Fruit fly (Drosophila melanogaster) whole organism, embryonic: Measurements from ENCODE around the gene ast.

Source experiments
- Bdp1 ChIP-seq: fragments of 200-800 bp; sonication (Bioruptor generic); optimal IDR thresholded peaks from 3 replicates; lab custom pipeline; 2016; ENCODE audit warnings: missing biosample characterization, missing genetic modification characterization
- C15 ChIP-seq: fragments of 200-800 bp; sonication (Bioruptor generic); IDR thresholded peaks from 3 replicates; pipeline ENCODE4 v1.3.6; 2022; ENCODE audit warnings: missing biosample characterization, missing genetic modification characterization
- CG10147 ChIP-seq: fragments of 200-800 bp; sonication (Bioruptor generic); optimal IDR thresholded peaks from 2 replicates; lab custom pipeline; 2019; ENCODE audit warnings: missing biosample characterization, mild to moderate bottlenecking, missing genetic modification characterization, moderate library complexity
- CG10959 ChIP-seq: fragments of 200-800 bp; sonication (Bioruptor generic); IDR thresholded peaks from 2 replicates; pipeline ENCODE4 v1.3.6; 2022; ENCODE audit warnings: missing biosample characterization, missing genetic modification characterization
- CG10979 ChIP-seq: fragments of 200-800 bp; sonication (Bioruptor generic); optimal IDR thresholded peaks from 2 replicates; lab custom pipeline; 2018; ENCODE audit warnings: missing biosample characterization, mild to moderate bottlenecking, missing genetic modification characterization, moderate library complexity
- CG11247 ChIP-seq: fragments of 200-800 bp; sonication (Bioruptor generic); IDR thresholded peaks from 2 replicates; pipeline ENCODE4 v1.3.6; 2022; ENCODE audit warnings: missing biosample characterization, missing genetic modification characterization
- CG12236 ChIP-seq: fragments of 200-800 bp; sonication (Bioruptor generic); optimal IDR thresholded peaks from 2 replicates; lab custom pipeline; 2016; ENCODE audit warnings: missing biosample characterization, missing genetic modification characterization
- CG14667 ChIP-seq: fragments of 200-800 bp; sonication (Bioruptor generic); IDR thresholded peaks from 2 replicates; pipeline ENCODE4 v1.3.6; 2022; ENCODE audit warnings: missing biosample characterization, missing genetic modification characterization
- CG15073 ChIP-seq: fragments of 200-800 bp; sonication (Bioruptor generic); optimal IDR thresholded peaks from 2 replicates; lab custom pipeline; 2016; ENCODE audit warnings: missing biosample characterization, missing genetic modification characterization
- CG16813 ChIP-seq: fragments of 200-800 bp; sonication (Bioruptor generic); IDR thresholded peaks from 3 replicates; pipeline ENCODE4 v1.3.6; 2022; ENCODE audit warnings: missing biosample characterization, missing genetic modification characterization; ENCODE audit not compliant: partially characterized antibody
- CG1792 ChIP-seq: fragments of 200-800 bp; sonication (Bioruptor generic); optimal IDR thresholded peaks from 2 replicates; lab custom pipeline; 2016; ENCODE audit warnings: missing biosample characterization, missing genetic modification characterization
- CG18599 ChIP-seq: fragments of 200-800 bp; sonication (Bioruptor generic); optimal IDR thresholded peaks from 3 replicates; lab custom pipeline; 2017; ENCODE audit warnings: missing biosample characterization, missing genetic modification characterization, mild to moderate bottlenecking, moderate library complexity, missing genetic modification reagents
- CG2120 ChIP-seq: fragments of 200-800 bp; sonication (Bioruptor generic); optimal IDR thresholded peaks from 3 replicates; lab custom pipeline; 2016; ENCODE audit warnings: missing biosample characterization, missing genetic modification characterization
- CG32532 ChIP-seq: fragments of 200-800 bp; sonication (Bioruptor generic); IDR thresholded peaks from 2 replicates; pipeline ENCODE4 v1.3.6; 2022; ENCODE audit warnings: missing biosample characterization, missing genetic modification characterization
- CG32767 ChIP-seq: fragments of 200-800 bp; sonication (Bioruptor generic); IDR thresholded peaks from 2 replicates; pipeline ENCODE4 v1.3.6; 2022; ENCODE audit warnings: missing biosample characterization, missing genetic modification characterization
- CG34376 ChIP-seq: fragments of 200-800 bp; sonication (Bioruptor generic); optimal IDR thresholded peaks from 2 replicates; lab custom pipeline; 2018; ENCODE audit warnings: missing biosample characterization, mild to moderate bottlenecking, missing genetic modification characterization
- CG4820 ChIP-seq: fragments of 200-800 bp; sonication (Bioruptor generic); optimal IDR thresholded peaks from 3 replicates; lab custom pipeline; 2016; ENCODE audit warnings: missing biosample characterization, missing genetic modification characterization
- CG5953 ChIP-seq: fragments of 200-800 bp; sonication (Bioruptor generic); IDR thresholded peaks from 2 replicates; pipeline ENCODE4 v1.3.6; 2022; ENCODE audit warnings: missing biosample characterization, missing genetic modification characterization
- CG6654 ChIP-seq: fragments of 200-800 bp; sonication (Bioruptor generic); optimal IDR thresholded peaks from 2 replicates; lab custom pipeline; 2017; ENCODE audit warnings: missing biosample characterization, mild to moderate bottlenecking, missing genetic modification characterization
- CG7556 ChIP-seq: fragments of 200-800 bp; sonication (Bioruptor generic); optimal IDR thresholded peaks from 2 replicates; lab custom pipeline; 2017; ENCODE audit warnings: missing biosample characterization, mild to moderate bottlenecking, missing genetic modification characterization
- CG7963 ChIP-seq: fragments of 200-800 bp; sonication (Bioruptor generic); IDR thresholded peaks from 3 replicates; pipeline ENCODE4 v1.3.6; 2022; ENCODE audit warnings: missing biosample characterization, missing genetic modification characterization; ENCODE audit not compliant: partially characterized antibody
- CG9817 ChIP-seq: fragments of 200-800 bp; sonication (Bioruptor generic); optimal IDR thresholded peaks from 2 replicates; lab custom pipeline; 2018; ENCODE audit warnings: missing biosample characterization, mild to moderate bottlenecking, missing genetic modification characterization, moderate library complexity
- CTCF ChIP-seq: fragments of 200-800 bp; sonication (Bioruptor generic); optimal IDR thresholded peaks from 2 replicates; lab custom pipeline; 2017; ENCODE audit warnings: missing biosample characterization, mild to moderate bottlenecking, missing genetic modification characterization, moderate library complexity
- Chrac-16 ChIP-seq: fragments of 200-800 bp; sonication (Bioruptor generic); optimal IDR thresholded peaks from 3 replicates; lab custom pipeline; 2016; ENCODE audit warnings: missing biosample characterization, missing genetic modification characterization
- Dbx ChIP-seq: fragments of 200-800 bp; sonication (Bioruptor generic); IDR thresholded peaks from 3 replicates; pipeline ENCODE4 v1.3.6; 2022; ENCODE audit warnings: missing biosample characterization, missing genetic modification characterization
- Dfd ChIP-seq, 2 experiments: fragments of >200 bp; optimal IDR thresholded peaks; 2 replicates each; lab custom pipeline; 2017; ENCODE audit warnings: missing biosample characterization in 2 of 2, missing genetic modification characterization in 2 of 2
- ERR ChIP-seq: fragments of 200-800 bp; sonication (Bioruptor generic); optimal IDR thresholded peaks from 2 replicates; lab custom pipeline; 2016; ENCODE audit warnings: missing biosample characterization, missing genetic modification characterization
- Gug ChIP-seq: fragments of 200-800 bp; sonication (Bioruptor generic); IDR thresholded peaks from 4 replicates; pipeline ENCODE4 v1.3.6; 2022; ENCODE audit warnings: missing biosample characterization, missing genetic modification characterization
- H2.0 ChIP-seq: fragments of 200-800 bp; sonication (Bioruptor generic); IDR thresholded peaks from 2 replicates; pipeline ENCODE4 v1.3.6; 2022; ENCODE audit warnings: missing biosample characterization, missing genetic modification characterization
- Hr51 ChIP-seq, 2 experiments: fragments of 200-800 bp; sonication (Bioruptor generic); optimal IDR thresholded peaks; 2 replicates in 1 of 2; 3 replicates in 1 of 2; lab custom pipeline; 2016 to 2018; ENCODE audit warnings: missing biosample characterization in 2 of 2, missing genetic modification characterization in 2 of 2, mild to moderate bottlenecking in 1 of 2, moderate library complexity in 1 of 2
- Myb ChIP-seq: fragments of 200-800 bp; sonication (Bioruptor generic); optimal IDR thresholded peaks from 2 replicates; lab custom pipeline; 2016; ENCODE audit warnings: missing biosample characterization, missing genetic modification characterization
- Pdp1 ChIP-seq, 2 experiments: fragments of 200-800 bp; sonication (Bioruptor generic); optimal IDR thresholded peaks; 3 replicates each; lab custom pipeline; 2016; ENCODE audit warnings: missing biosample characterization in 2 of 2, missing genetic modification characterization in 2 of 2, mild to moderate bottlenecking in 1 of 2, moderate library complexity in 1 of 2
- Sox100B ChIP-seq: fragments of 200-800 bp; sonication (Bioruptor generic); optimal IDR thresholded peaks from 3 replicates; lab custom pipeline; 2018; ENCODE audit warnings: missing biosample characterization, mild to moderate bottlenecking, missing genetic modification characterization
- Taf1 ChIP-seq: fragments of 200-800 bp; sonication (Bioruptor generic); IDR thresholded peaks from 2 replicates; pipeline ENCODE4 v1.3.6; 2022; ENCODE audit warnings: missing biosample characterization, missing genetic modification characterization
- abd-A ChIP-seq: fragments of 200-800 bp; sonication (Bioruptor generic); optimal IDR thresholded peaks from 3 replicates; lab custom pipeline; 2019; ENCODE audit warnings: missing biosample characterization, mild to moderate bottlenecking, missing genetic modification characterization, moderate library complexity
- aop ChIP-seq: fragments of 200-800 bp; sonication (Bioruptor generic); IDR thresholded peaks from 2 replicates; pipeline ENCODE4 v1.3.6; 2022; ENCODE audit warnings: missing biosample characterization, missing genetic modification characterization
- bbx ChIP-seq: fragments of 200-800 bp; sonication (Bioruptor generic); IDR thresholded peaks from 2 replicates; pipeline ENCODE4 v1.3.6; 2022; ENCODE audit warnings: missing biosample characterization, missing genetic modification characterization; ENCODE audit not compliant: partially characterized antibody
- cas ChIP-seq: fragments of 200-800 bp; sonication (Bioruptor generic); IDR thresholded peaks from 2 replicates; pipeline ENCODE4 v1.3.6; 2022; ENCODE audit warnings: missing biosample characterization, missing genetic modification characterization
- ci ChIP-seq: fragments of 200-800 bp; sonication (Bioruptor generic); IDR thresholded peaks from 3 replicates; pipeline ENCODE4 v1.3.6; 2022; ENCODE audit warnings: missing biosample characterization, missing genetic modification characterization
- crp ChIP-seq, 2 experiments: fragments of 200-800 bp; sonication (Bioruptor generic); optimal IDR thresholded peaks; 2 replicates in 1 of 2; 3 replicates in 1 of 2; lab custom pipeline; 2017; ENCODE audit warnings: missing biosample characterization in 2 of 2, missing genetic modification characterization in 2 of 2, mild to moderate bottlenecking in 1 of 2, moderate library complexity in 1 of 2
- dan ChIP-seq: fragments of 200-800 bp; sonication (Bioruptor generic); IDR thresholded peaks from 2 replicates; pipeline ENCODE4 v1.3.6; 2022; ENCODE audit warnings: missing biosample characterization, missing genetic modification characterization
- esg ChIP-seq: fragments of 200-800 bp; sonication (Bioruptor generic); conservative IDR thresholded peaks from 2 replicates; pipeline ENCODE4 v1.3.6; 2022; ENCODE audit warnings: missing biosample characterization, missing genetic modification characterization
- gsb-n ChIP-seq: fragments of 200-800 bp; sonication (Bioruptor generic); optimal IDR thresholded peaks from 3 replicates; lab custom pipeline; 2018; ENCODE audit warnings: missing biosample characterization, mild to moderate bottlenecking, missing genetic modification characterization
- ken ChIP-seq: fragments of 200-800 bp; sonication (Bioruptor generic); IDR thresholded peaks from 3 replicates; pipeline ENCODE4 v1.3.6; 2022; ENCODE audit warnings: missing biosample characterization, missing genetic modification characterization
- klu ChIP-seq: fragments of 200-800 bp; sonication (Bioruptor generic); IDR thresholded peaks from 2 replicates; pipeline ENCODE4 v1.3.6; 2022; ENCODE audit warnings: missing biosample characterization, missing genetic modification characterization
- kni ChIP-seq: fragments of 200-800 bp; sonication (Bioruptor generic); optimal IDR thresholded peaks from 3 replicates; lab custom pipeline; 2017; ENCODE audit warnings: mild to moderate bottlenecking, missing biosample characterization, missing genetic modification reagents, missing genetic modification characterization
- nmo ChIP-seq: fragments of 200-800 bp; sonication (Bioruptor generic); optimal IDR thresholded peaks from 2 replicates; lab custom pipeline; 2018; ENCODE audit warnings: missing biosample characterization, mild to moderate bottlenecking, missing genetic modification characterization, moderate library complexity
- phol ChIP-seq: fragments of 200-800 bp; sonication (Bioruptor generic); optimal IDR thresholded peaks from 3 replicates; lab custom pipeline; 2018; ENCODE audit warnings: missing biosample characterization, mild to moderate bottlenecking, missing genetic modification characterization, moderate library complexity
- shn ChIP-seq: fragments of 200-800 bp; sonication (Bioruptor generic); optimal IDR thresholded peaks from 3 replicates; lab custom pipeline; 2016; ENCODE audit warnings: missing biosample characterization, missing genetic modification characterization
- stc ChIP-seq: fragments of 200-800 bp; sonication (Bioruptor generic); IDR thresholded peaks from 2 replicates; pipeline ENCODE4 v1.3.6; 2022; ENCODE audit warnings: missing biosample characterization, missing genetic modification characterization
- wor ChIP-seq: fragments of 200-800 bp; sonication (Bioruptor generic); IDR thresholded peaks from 2 replicates; pipeline ENCODE4 v1.3.6; 2022; ENCODE audit warnings: missing biosample characterization, missing genetic modification characterization

Gene ast

DNA sequence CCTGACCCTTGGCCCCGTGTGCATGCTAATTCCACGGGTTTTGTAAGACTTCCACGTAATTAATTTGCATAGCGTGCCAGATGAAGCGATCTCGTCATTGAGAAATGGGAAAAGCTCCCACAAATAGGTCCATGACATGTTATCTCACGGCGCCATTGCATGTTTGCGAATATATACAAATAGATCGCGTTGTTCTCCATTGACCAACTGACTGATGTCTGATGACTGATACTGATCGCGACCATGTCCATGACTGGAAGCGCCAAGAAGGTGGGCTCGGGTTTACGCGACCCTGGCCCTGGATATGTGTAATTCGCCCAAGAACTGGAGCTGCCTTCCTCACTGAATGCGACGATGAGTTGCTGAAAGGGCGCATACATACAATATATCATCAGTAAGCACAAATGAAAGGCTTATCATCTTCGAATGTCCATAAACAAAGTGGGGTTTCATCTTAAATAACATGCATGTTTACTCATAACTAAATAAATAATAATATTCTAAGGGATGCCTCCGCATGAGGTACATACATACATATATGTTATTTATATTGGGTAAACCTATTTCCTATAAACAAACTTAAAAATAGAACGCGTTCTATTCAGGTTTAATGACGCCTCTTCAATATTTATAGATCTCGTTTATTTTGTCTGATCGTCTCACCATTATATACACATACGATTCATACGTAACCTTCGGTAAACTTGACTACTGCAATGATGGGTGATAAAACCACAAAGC lies 45.5 kb downstream of the ast start (continued):
- no peak for TF ChIP-seq Hr51 (GFP tag; optimal IDR thresholded peaks at IDR 0.05; lab: Kevin White, UChicago)
- no peak for TF ChIP-seq wor (GFP tag; lab: Robert Waterston, UW)
- no peak for TF ChIP-seq CG18599 (GFP tag; lab: Kevin White, UChicago)
- no peak for TF ChIP-seq dan
- TF ChIP-seq nmo (GFP tag; lab: Kevin White, UChicago), result peak; percentile 32
- TF ChIP-seq Bdp1 (GFP tag; lab: Kevin White, UChicago), result no peak
- no peak for TF ChIP-seq CG32767 (GFP tag; lab: Robert Waterston, UW)
- no peak for TF ChIP-seq CG6654 (GFP tag; lab: Kevin White, UChicago)
- TF ChIP-seq CG16813 (GFP tag; lab: Robert Waterston, UW), result no peak
- no peak for TF ChIP-seq CG10959 (GFP tag; lab: Robert Waterston, UW)
- TF ChIP-seq CG11247 (GFP tag; lab: Robert Waterston, UW), result no peak
- TF ChIP-seq CG10147 (GFP tag; lab: Kevin White, UChicago), result no peak
- TF ChIP-seq stc, result no peak
- TF ChIP-seq Gug (GFP tag; lab: Robert Waterston, UW), result no peak
- TF ChIP-seq CG9817 (tag; lab: Kevin White, UChicago), result no peak
- TF ChIP-seq klu, result no peak
- no peak for TF ChIP-seq esg
- TF ChIP-seq Sox100B (GFP tag; lab: Kevin White, UChicago), result peak; percentile 57
- peak; percentile 52 for TF ChIP-seq CG10979
- TF ChIP-seq CTCF (GFP tag; lab: Kevin White, UChicago), result no peak
- peak; percentile 22 for TF ChIP-seq abd-A (tag; lab: Kevin White, UChicago)
- peak; percentile 40 for TF ChIP-seq CG4820 (GFP tag; lab: Kevin White, UChicago)
- no peak for TF ChIP-seq CG1792
- no peak for TF ChIP-seq CG5953 (GFP tag; lab: Robert Waterston, UW)
- no peak for TF ChIP-seq CG34376 (GFP tag; lab: Kevin White, UChicago)
- no peak for TF ChIP-seq Myb (GFP tag; lab: Kevin White, UChicago)
- TF ChIP-seq C15 (GFP tag; lab: Robert Waterston, UW), result no peak
- TF ChIP-seq ERR, result no peak
- peak; percentile 48 for TF ChIP-seq kni (GFP tag; lab: Kevin White, UChicago)
- TF ChIP-seq Taf1 (GFP tag; lab: Robert Waterston, UW), result no peak
- TF ChIP-seq CG12236, result no peak
- TF ChIP-seq H2.0 (GFP tag; lab: Robert Waterston, UW), result 0 out of 2 replicates have a peak, but pooled peaks have one; percentile 16
- peak in 1 of 2 experiments; percentile 44 for TF ChIP-seq Pdp1 (GFP tag; optimal IDR thresholded peaks at IDR 0.05; lab: Kevin White, UChicago)
- TF ChIP-seq CG7963 (GFP tag; lab: Robert Waterston, UW), result no peak
- no peak for TF ChIP-seq CG2120
- no peak for TF ChIP-seq shn
- no peak for TF ChIP-seq Chrac-16
- no peak for TF ChIP-seq Dbx (GFP tag; lab: Robert Waterston, UW)
- peak; percentile 82 for TF ChIP-seq gsb-n (tag; lab: Kevin White, UChicago)
- TF ChIP-seq CG32532 (GFP tag; lab: Robert Waterston, UW), result no peak
- no peak for TF ChIP-seq cas (GFP tag; lab: Robert Waterston, UW)
- no peak for TF ChIP-seq CG14667 (GFP tag; lab: Robert Waterston, UW)
- peak; percentile 34 for TF ChIP-seq CG7556 (GFP tag; lab: Kevin White, UChicago)
- no peak for TF ChIP-seq Dfd (GFP tag; optimal IDR thresholded peaks at IDR 0.05; lab: Kevin White, UChicago)
- no peak for TF ChIP-seq bbx (GFP tag; lab: Robert Waterston, UW)
- no peak for TF ChIP-seq CG15073 (GFP tag; lab: Kevin White, UChicago)
- no peak for TF ChIP-seq crp (GFP tag; optimal IDR thresholded peaks at IDR 0.05; lab: Kevin White, UChicago)
- TF ChIP-seq phol (tag; lab: Kevin White, UChicago), result peak; percentile 22
- no peak for TF ChIP-seq ci (GFP tag; lab: Robert Waterston, UW)
- TF ChIP-seq aop, result no peak
- TF ChIP-seq ken, result no peak
